Fruit fly (Drosophila melanogaster) whole organism, embryonic: Measurements from ENCODE around the gene GCS2beta.

Source experiments
- Abd-B ChIP-seq: fragments of 200-800 bp; sonication (Bioruptor generic); optimal IDR thresholded peaks from 2 replicates; lab custom pipeline; 2018; ENCODE audit warnings: missing biosample characterization, mild to moderate bottlenecking, missing genetic modification characterization, moderate library complexity
- B-H2 ChIP-seq: fragments of 200-800 bp; sonication (Bioruptor generic); optimal IDR thresholded peaks from 2 replicates; lab custom pipeline; 2018; ENCODE audit warnings: missing biosample characterization, mild to moderate bottlenecking, missing genetic modification characterization
- CG1024 ChIP-seq: fragments of 200-800 bp; sonication (Bioruptor generic); IDR thresholded peaks from 2 replicates; pipeline ENCODE4 v1.3.6; 2022; ENCODE audit warnings: missing biosample characterization, missing genetic modification characterization
- CG10462 ChIP-seq: fragments of 200-800 bp; sonication (Bioruptor generic); optimal IDR thresholded peaks from 2 replicates; lab custom pipeline; 2016; ENCODE audit warnings: missing biosample characterization, missing genetic modification characterization
- CG1233 ChIP-seq: fragments of 200-800 bp; sonication (Bioruptor generic); optimal IDR thresholded peaks from 4 replicates; lab custom pipeline; 2018; ENCODE audit warnings: missing biosample characterization, mild to moderate bottlenecking, missing genetic modification characterization
- CG12744 ChIP-seq: fragments of 200-800 bp; sonication (Bioruptor generic); optimal IDR thresholded peaks from 2 replicates; lab custom pipeline; 2016; ENCODE audit warnings: missing biosample characterization, missing genetic modification characterization
- CG14667 ChIP-seq: fragments of 200-800 bp; sonication (Bioruptor generic); IDR thresholded peaks from 2 replicates; pipeline ENCODE4 v1.3.6; 2022; ENCODE audit warnings: missing biosample characterization, missing genetic modification characterization
- CG15514 ChIP-seq: fragments of 200-800 bp; sonication (Bioruptor generic); optimal IDR thresholded peaks from 3 replicates; lab custom pipeline; 2017; ENCODE audit warnings: missing biosample characterization, missing genetic modification characterization, mild to moderate bottlenecking, moderate library complexity, missing genetic modification reagents
- CG1602 ChIP-seq: fragments of 200-800 bp; sonication (Bioruptor generic); optimal IDR thresholded peaks from 3 replicates; lab custom pipeline; 2016; ENCODE audit warnings: missing biosample characterization, missing genetic modification characterization
- CG2875 ChIP-seq: fragments of 200-800 bp; sonication (Bioruptor generic); optimal IDR thresholded peaks from 2 replicates; lab custom pipeline; 2017; ENCODE audit warnings: missing biosample characterization, mild to moderate bottlenecking, missing genetic modification characterization, missing genetic modification reagents
- CG30403 ChIP-seq: fragments of 200-800 bp; sonication (Bioruptor generic); optimal IDR thresholded peaks from 3 replicates; lab custom pipeline; 2016; ENCODE audit warnings: missing biosample characterization, missing genetic modification characterization
- CG31441 ChIP-seq: fragments of 200-800 bp; sonication (Bioruptor generic); IDR thresholded peaks from 2 replicates; pipeline ENCODE4 v1.3.6; 2022; ENCODE audit warnings: missing biosample characterization, missing genetic modification characterization
- CG34376 ChIP-seq: fragments of 200-800 bp; sonication (Bioruptor generic); optimal IDR thresholded peaks from 2 replicates; lab custom pipeline; 2018; ENCODE audit warnings: missing biosample characterization, mild to moderate bottlenecking, missing genetic modification characterization
- CG34422 ChIP-seq: fragments of 200-800 bp; sonication (Bioruptor generic); IDR thresholded peaks from 3 replicates; pipeline ENCODE4 v1.3.6; 2022; ENCODE audit warnings: missing biosample characterization, missing genetic modification characterization
- CG3838 ChIP-seq: fragments of 200-800 bp; sonication (Bioruptor generic); optimal IDR thresholded peaks from 3 replicates; lab custom pipeline; 2016; ENCODE audit warnings: missing biosample characterization, missing genetic modification characterization
- CG6854 ChIP-seq: fragments of 200-800 bp; sonication (Bioruptor generic); optimal IDR thresholded peaks from 3 replicates; lab custom pipeline; 2017; ENCODE audit warnings: missing biosample characterization, mild to moderate bottlenecking, missing genetic modification characterization
- CG7839 ChIP-seq: fragments of 200-800 bp; sonication (Bioruptor generic); optimal IDR thresholded peaks from 3 replicates; lab custom pipeline; 2018; ENCODE audit warnings: missing biosample characterization, mild to moderate bottlenecking, missing genetic modification characterization, moderate library complexity
- CG7928 ChIP-seq: fragments of 200-800 bp; sonication (Bioruptor generic); optimal IDR thresholded peaks from 2 replicates; lab custom pipeline; 2017; ENCODE audit warnings: missing biosample characterization, mild to moderate bottlenecking, missing genetic modification characterization
- CG8290 ChIP-seq, 3 experiments: fragments of 200-800 bp; sonication (Bioruptor generic); optimal IDR thresholded peaks; 2 replicates each; lab custom pipeline; 2016 to 2019; ENCODE audit warnings: missing biosample characterization in 3 of 3, missing genetic modification characterization in 3 of 3, mild to moderate bottlenecking in 2 of 3, moderate library complexity in 1 of 3
- Chrac-16 ChIP-seq: fragments of 200-800 bp; sonication (Bioruptor generic); optimal IDR thresholded peaks from 3 replicates; lab custom pipeline; 2016; ENCODE audit warnings: missing biosample characterization, missing genetic modification characterization
- CkIIα-i1 ChIP-seq: fragments of 200-800 bp; sonication (Bioruptor generic); IDR thresholded peaks from 2 replicates; pipeline ENCODE4 v1.3.6; 2022; ENCODE audit warnings: missing biosample characterization, missing genetic modification characterization
- Hey ChIP-seq: fragments of 200-800 bp; sonication (Bioruptor generic); optimal IDR thresholded peaks from 3 replicates; lab custom pipeline; 2018; ENCODE audit warnings: missing biosample characterization, mild to moderate bottlenecking, missing genetic modification characterization
- Oaz ChIP-seq: fragments of 200-800 bp; sonication (Bioruptor generic); IDR thresholded peaks from 2 replicates; pipeline ENCODE4 v1.3.6; 2022; ENCODE audit warnings: missing biosample characterization, missing genetic modification characterization
- al ChIP-seq: fragments of 200-800 bp; sonication (Bioruptor generic); IDR thresholded peaks from 2 replicates; pipeline ENCODE4 v1.3.6; 2022; ENCODE audit warnings: missing biosample characterization, missing genetic modification characterization
- amos ChIP-seq: fragments of 200-800 bp; sonication (Bioruptor generic); IDR thresholded peaks from 2 replicates; pipeline ENCODE4 v1.3.6; 2022; ENCODE audit warnings: missing biosample characterization, missing genetic modification characterization; ENCODE audit not compliant: partially characterized antibody
- bsh ChIP-seq, 2 experiments: fragments of 200-800 bp; sonication (Bioruptor generic); optimal IDR thresholded peaks; 2 replicates each; lab custom pipeline; 2017 to 2018; ENCODE audit warnings: mild to moderate bottlenecking in 2 of 2, missing biosample characterization in 2 of 2, missing genetic modification characterization in 2 of 2, moderate library complexity in 1 of 2
- cwo ChIP-seq: fragments of 200-800 bp; sonication (Bioruptor generic); optimal IDR thresholded peaks from 3 replicates; lab custom pipeline; 2017; ENCODE audit warnings: missing biosample characterization, missing genetic modification characterization, mild to moderate bottlenecking, moderate library complexity, missing genetic modification reagents
- dmrt99B ChIP-seq: fragments of 200-800 bp; sonication (Bioruptor generic); optimal IDR thresholded peaks from 2 replicates; lab custom pipeline; 2018; ENCODE audit warnings: missing biosample characterization, mild to moderate bottlenecking, missing genetic modification characterization, moderate library complexity
- dpn ChIP-seq, 2 experiments: fragments of 200-800 bp; sonication (Bioruptor generic); optimal IDR thresholded peaks; 3 replicates each; lab custom pipeline; 2016; ENCODE audit warnings: missing biosample characterization in 2 of 2, missing genetic modification characterization in 2 of 2
- fu2 ChIP-seq: fragments of 200-800 bp; sonication (Bioruptor generic); optimal IDR thresholded peaks from 2 replicates; lab custom pipeline; 2016; ENCODE audit warnings: missing biosample characterization, missing genetic modification characterization
- gce ChIP-seq: fragments of 200-800 bp; sonication (Bioruptor generic); IDR thresholded peaks from 3 replicates; pipeline ENCODE4 v1.3.6; 2022; ENCODE audit warnings: missing biosample characterization, missing genetic modification characterization
- gt ChIP-seq: fragments of 200-800 bp; sonication (Bioruptor generic); IDR thresholded peaks from 2 replicates; pipeline ENCODE4 v1.3.6; 2022; ENCODE audit warnings: missing biosample characterization, missing genetic modification characterization
- ham ChIP-seq: fragments of 200-800 bp; sonication (Bioruptor generic); IDR thresholded peaks from 2 replicates; pipeline ENCODE4 v1.3.6; 2022; ENCODE audit warnings: missing biosample characterization, missing genetic modification characterization
- hb ChIP-seq: fragments of 200-800 bp; sonication (Bioruptor generic); IDR thresholded peaks from 3 replicates; pipeline ENCODE4 v1.3.6; 2022; ENCODE audit warnings: missing biosample characterization, missing genetic modification characterization; ENCODE audit not compliant: partially characterized antibody
- nom ChIP-seq: fragments of 200-800 bp; sonication (Bioruptor generic); optimal IDR thresholded peaks from 2 replicates; lab custom pipeline; 2017; ENCODE audit warnings: missing biosample characterization, missing genetic modification characterization, mild to moderate bottlenecking, moderate library complexity, missing genetic modification reagents
- org-1 ChIP-seq: fragments of 200-800 bp; sonication (Bioruptor generic); optimal IDR thresholded peaks from 2 replicates; lab custom pipeline; 2017; ENCODE audit warnings: missing biosample characterization, missing genetic modification characterization
- otp ChIP-seq: fragments of 200-800 bp; sonication (Bioruptor generic); IDR thresholded peaks from 3 replicates; pipeline ENCODE4, ENCODE4 v1.3.6; 2022; ENCODE audit warnings: missing biosample characterization, missing genetic modification characterization
- pho ChIP-seq: fragments of 200-800 bp; sonication (Bioruptor generic); optimal IDR thresholded peaks from 2 replicates; lab custom pipeline; 2016; ENCODE audit warnings: missing biosample characterization, missing genetic modification characterization
- ranshi ChIP-seq: fragments of 200-800 bp; sonication (Bioruptor generic); IDR thresholded peaks from 2 replicates; pipeline ENCODE4 v1.3.6; 2022; ENCODE audit warnings: missing biosample characterization, missing genetic modification characterization
- row ChIP-seq: fragments of 200-800 bp; sonication (Bioruptor generic); IDR thresholded peaks from 3 replicates; pipeline ENCODE4 v1.3.6; 2022; ENCODE audit warnings: missing biosample characterization, missing genetic modification characterization
- sens ChIP-seq: fragments of 200-800 bp; sonication (Bioruptor generic); peaks from one replicate; lab custom pipeline; 2016; ENCODE audit warnings: missing biosample characterization, missing genetic modification characterization
- sima ChIP-seq: fragments of 200-800 bp; sonication (Bioruptor generic); optimal IDR thresholded peaks from 2 replicates; lab custom pipeline; 2016; ENCODE audit warnings: missing biosample characterization, missing genetic modification characterization
- sr ChIP-seq: fragments of 200-800 bp; sonication (Bioruptor generic); IDR thresholded peaks from 3 replicates; pipeline ENCODE4 v1.3.6; 2022; ENCODE audit warnings: missing biosample characterization, missing genetic modification characterization
- stc ChIP-seq: fragments of 200-800 bp; sonication (Bioruptor generic); IDR thresholded peaks from 2 replicates; pipeline ENCODE4 v1.3.6; 2022; ENCODE audit warnings: missing biosample characterization, missing genetic modification characterization
- tin ChIP-seq: fragments of 200-800 bp; sonication (Bioruptor generic); optimal IDR thresholded peaks from 3 replicates; lab custom pipeline; 2016; ENCODE audit warnings: missing biosample characterization, missing genetic modification characterization
- unpg ChIP-seq: fragments of 200-800 bp; sonication (Bioruptor generic); optimal IDR thresholded peaks from 3 replicates; lab custom pipeline; 2018; ENCODE audit warnings: missing biosample characterization, mild to moderate bottlenecking, missing genetic modification characterization, moderate library complexity
- wor ChIP-seq: fragments of 200-800 bp; sonication (Bioruptor generic); IDR thresholded peaks from 2 replicates; pipeline ENCODE4 v1.3.6; 2022; ENCODE audit warnings: missing biosample characterization, missing genetic modification characterization

Gene GCS2beta

dm6 chr2L:17452084-17452483 lies 32.0 kb downstream of the GCS2beta start:
- TF ChIP-seq cwo, result peak; percentile 38
- peak; percentile 92 for TF ChIP-seq Hey (tag; lab: Kevin White, UChicago)
- TF ChIP-seq ham, result no peak
- no peak for TF ChIP-seq fu2 (GFP tag; lab: Kevin White, UChicago)
- TF ChIP-seq sens (GFP tag; lab: Kevin White, UChicago), result peak; percentile 50
- TF ChIP-seq CG1602 (GFP tag; lab: Kevin White, UChicago), result no peak

- TF ChIP-seq CG30403 (GFP tag; lab: Kevin White, UChicago) (peak; percentile 78), cwo (peak; percentile 42), CkIIα-i1 (no peak), wor (no peak), unpg (GFP tag; lab: Kevin White, UChicago) (peak; percentile 76), bsh (GFP tag; optimal IDR thresholded peaks at IDR 0.05; lab: Kevin White, UChicago) (peak in 1 of 2 experiments; percentile 48), nom (GFP tag; lab: Kevin White, UChicago) (peak; percentile 33), tin (GFP tag; lab: Kevin White, UChicago) (peak; percentile 19), CG2875 (GFP tag; lab: Kevin White, UChicago) (peak; percentile 53), CG7839 (tag; lab: Kevin White, UChicago) (peak; percentile 75), dpn (GFP tag; optimal IDR thresholded peaks at IDR 0.05; lab: Kevin White, UChicago) (peak; percentile 29 to 45), dmrt99B (tag; lab: Kevin White, UChicago) (peak; percentile 73), CG3838 (no peak), ranshi (GFP tag; lab: Robert Waterston, UW) (no peak), Abd-B (GFP tag; lab: Kevin White, UChicago) (peak; percentile 2), CG34422 (GFP tag; lab: Robert Waterston, UW) (0 out of 3 replicates have a peak, but pooled peaks have one; percentile 38), CG7928 (GFP tag; lab: Kevin White, UChicago) (no peak), CG12744 (no peak), Chrac-16 (peak; percentile 20), org-1 (peak; percentile 40), row (GFP tag; lab: Robert Waterston, UW) (no peak; the same call in 2 of the 3 replicates), amos (GFP tag; lab: Robert Waterston, UW) (no peak), B-H2 (GFP tag; lab: Kevin White, UChicago) (no peak), pho (peak; percentile 18), CG6854 (peak; percentile 63), CG14667 (GFP tag; lab: Robert Waterston, UW) (no peak), otp (GFP tag; lab: Robert Waterston, UW) (no peak), CG34376 (peak; percentile 20), hb (no peak), CG1024 (no peak), CG31441 (GFP tag; lab: Robert Waterston, UW) (peak; percentile 73), gt (GFP tag; lab: Robert Waterston, UW) (no peak), CG15514 (GFP tag; lab: Kevin White, UChicago) (peak; percentile 46), CG1233 (GFP tag; lab: Kevin White, UChicago) (peak; percentile 63), Oaz (GFP tag; lab: Robert Waterston, UW) (peak; percentile 34), CG8290 (GFP tag; optimal IDR thresholded peaks at IDR 0.05; lab: Kevin White, UChicago) (no peak), CG8290 (tag; optimal IDR thresholded peaks at IDR 0.05; lab: Kevin White, UChicago) (peak in 1 of 2 experiments; percentile 47), sr (GFP tag; lab: Robert Waterston, UW) (no peak), CG10462 (GFP tag; lab: Kevin White, UChicago) (peak; percentile 11), stc (GFP tag; lab: Robert Waterston, UW) (peak; percentile 69), gce (peak; percentile 32; the same call in 1 of the 3 replicates), al (GFP tag; lab: Robert Waterston, UW) (0 out of 2 replicates have a peak, but pooled peaks have one; percentile 30), sima (GFP tag; lab: Kevin White, UChicago) (no peak)
Observed at dm6 chr2L:17450505-17451415, 33.3 kb downstream of the GCS2beta start.
